Fruit fly (Drosophila melanogaster) S2 (cell line): ENCODE results near the gene Gr89a.

Experiments used
- CG8478 ChIP-seq: fragments of >200 bp; optimal IDR thresholded peaks from 2 replicates; lab custom pipeline; 2018
- CTCF ChIP-seq, 2 experiments: fragments of >200 bp; optimal IDR thresholded peaks; 2 replicates each; lab custom pipeline; 2018

- TF ChIP-seq CTCF (optimal IDR thresholded peaks at IDR 0.05; lab: Kevin White, UChicago) (no peak), CG8478 (no peak)
Measured at dm6 chr3R:16537307-16537706, 38.5 kb upstream of the Gr89a start.
